Fruit fly (Drosophila melanogaster) whole organism, embryonic: ENCODE measurements around the gene JIL-1.

Experiments
- ATbp ChIP-seq: fragments of 200-800 bp; sonication (Bioruptor generic); optimal IDR thresholded peaks from 2 replicates; lab custom pipeline; 2017; ENCODE audit warnings: missing biosample characterization, mild to moderate bottlenecking, missing genetic modification characterization, missing genetic modification reagents
- Atf3 ChIP-seq: fragments of 200-800 bp; sonication (Bioruptor generic); optimal IDR thresholded peaks from 3 replicates; lab custom pipeline; 2016; ENCODE audit warnings: missing biosample characterization, missing genetic modification characterization
- CG10209 ChIP-seq: fragments of 200-800 bp; sonication (Bioruptor generic); optimal IDR thresholded peaks from 3 replicates; lab custom pipeline; 2017; ENCODE audit warnings: missing biosample characterization, mild to moderate bottlenecking, missing genetic modification characterization, missing genetic modification reagents
- CG10431 ChIP-seq: fragments of 200-800 bp; sonication (Bioruptor generic); optimal IDR thresholded peaks from 3 replicates; lab custom pipeline; 2018; ENCODE audit warnings: missing biosample characterization, mild to moderate bottlenecking, missing genetic modification characterization
- CG12071 ChIP-seq: fragments of 200-800 bp; sonication (Bioruptor generic); optimal IDR thresholded peaks from 3 replicates; lab custom pipeline; 2018; ENCODE audit warnings: missing biosample characterization, mild to moderate bottlenecking, missing genetic modification characterization
- CG1233 ChIP-seq: fragments of 200-800 bp; sonication (Bioruptor generic); optimal IDR thresholded peaks from 4 replicates; lab custom pipeline; 2018; ENCODE audit warnings: missing biosample characterization, mild to moderate bottlenecking, missing genetic modification characterization
- CG12659 ChIP-seq: fragments of 200-800 bp; sonication (Bioruptor generic); optimal IDR thresholded peaks from 3 replicates; lab custom pipeline; 2017; ENCODE audit warnings: mild to moderate bottlenecking, missing biosample characterization, missing genetic modification reagents, missing genetic modification characterization
- CG14860 ChIP-seq: fragments of 200-800 bp; sonication (Bioruptor generic); IDR thresholded peaks from 3 replicates; pipeline ENCODE4 v1.3.6; 2022; ENCODE audit warnings: missing biosample characterization, missing genetic modification characterization; ENCODE audit not compliant: partially characterized antibody
- CG15011 ChIP-seq: fragments of 200-800 bp; sonication (Bioruptor generic); optimal IDR thresholded peaks from 3 replicates; lab custom pipeline; 2018; ENCODE audit warnings: missing biosample characterization, mild to moderate bottlenecking, missing genetic modification characterization
- CG15269 ChIP-seq: fragments of 200-800 bp; sonication (Bioruptor generic); optimal IDR thresholded peaks from 2 replicates; lab custom pipeline; 2018; ENCODE audit warnings: missing biosample characterization, mild to moderate bottlenecking, missing genetic modification characterization, moderate library complexity
- CG1603 ChIP-seq: fragments of 200-800 bp; sonication (Bioruptor generic); optimal IDR thresholded peaks from 2 replicates; lab custom pipeline; 2019; ENCODE audit warnings: missing biosample characterization, mild to moderate bottlenecking, missing genetic modification characterization, moderate library complexity
- CG17385 ChIP-seq: fragments of 200-800 bp; sonication (Bioruptor generic); optimal IDR thresholded peaks from 3 replicates; lab custom pipeline; 2018; ENCODE audit warnings: missing biosample characterization, mild to moderate bottlenecking, missing genetic modification characterization
- CG17802 ChIP-seq: fragments of 200-800 bp; sonication (Bioruptor generic); optimal IDR thresholded peaks from 2 replicates; lab custom pipeline; 2018; ENCODE audit warnings: missing biosample characterization, mild to moderate bottlenecking, missing genetic modification characterization, moderate library complexity
- CG2129 ChIP-seq: fragments of 200-800 bp; sonication (Bioruptor generic); IDR thresholded peaks from 2 replicates; pipeline ENCODE4 v1.3.6; 2022; ENCODE audit warnings: missing biosample characterization, missing genetic modification characterization; ENCODE audit not compliant: partially characterized antibody
- CG2875 ChIP-seq: fragments of 200-800 bp; sonication (Bioruptor generic); optimal IDR thresholded peaks from 2 replicates; lab custom pipeline; 2017; ENCODE audit warnings: missing biosample characterization, mild to moderate bottlenecking, missing genetic modification characterization, missing genetic modification reagents
- CG3065 ChIP-seq: fragments of 200-800 bp; sonication (Bioruptor generic); optimal IDR thresholded peaks from 2 replicates; lab custom pipeline; 2016; ENCODE audit warnings: missing biosample characterization, missing genetic modification characterization
- CG34422 ChIP-seq: fragments of 200-800 bp; sonication (Bioruptor generic); IDR thresholded peaks from 3 replicates; pipeline ENCODE4 v1.3.6; 2022; ENCODE audit warnings: missing biosample characterization, missing genetic modification characterization
- CG3847 ChIP-seq: fragments of 200-800 bp; sonication (Bioruptor generic); IDR thresholded peaks from 2 replicates; pipeline ENCODE4 v1.3.6; 2022; ENCODE audit warnings: missing biosample characterization, missing genetic modification characterization
- CG5953 ChIP-seq: fragments of 200-800 bp; sonication (Bioruptor generic); IDR thresholded peaks from 2 replicates; pipeline ENCODE4 v1.3.6; 2022; ENCODE audit warnings: missing biosample characterization, missing genetic modification characterization
- CG7271 ChIP-seq: fragments of 200-800 bp; sonication (Bioruptor generic); optimal IDR thresholded peaks from 2 replicates; lab custom pipeline; 2018; ENCODE audit warnings: missing biosample characterization, mild to moderate bottlenecking, missing genetic modification characterization, moderate library complexity
- CG7786 ChIP-seq: fragments of 200-800 bp; sonication (Bioruptor generic); optimal IDR thresholded peaks from 2 replicates; lab custom pipeline; 2016; ENCODE audit warnings: missing biosample characterization, missing genetic modification characterization
- CG8388 ChIP-seq: fragments of 200-800 bp; sonication (Bioruptor generic); optimal IDR thresholded peaks from 2 replicates; lab custom pipeline; 2019; ENCODE audit warnings: missing biosample characterization, mild to moderate bottlenecking, missing genetic modification characterization, moderate library complexity
- CG8924 ChIP-seq: fragments of 200-800 bp; optimal IDR thresholded peaks from 3 replicates; lab custom pipeline; 2019; ENCODE audit warnings: missing biosample characterization, mild to moderate bottlenecking, missing genetic modification characterization, moderate library complexity
- CHES-1-like ChIP-seq: fragments of 200-800 bp; sonication (Bioruptor generic); optimal IDR thresholded peaks from 2 replicates; lab custom pipeline; 2016; ENCODE audit warnings: missing biosample characterization, missing genetic modification characterization
- CTCF ChIP-seq: fragments of 200-800 bp; sonication (Bioruptor generic); optimal IDR thresholded peaks from 2 replicates; lab custom pipeline; 2017; ENCODE audit warnings: missing biosample characterization, mild to moderate bottlenecking, missing genetic modification characterization, moderate library complexity
- Dek ChIP-seq: fragments of 200-800 bp; sonication (Bioruptor generic); optimal IDR thresholded peaks from 3 replicates; lab custom pipeline; 2019; ENCODE audit warnings: missing biosample characterization, mild to moderate bottlenecking, missing genetic modification characterization, moderate library complexity
- Drgx ChIP-seq: fragments of 200-800 bp; sonication (Bioruptor generic); IDR thresholded peaks from 2 replicates; pipeline ENCODE4 v1.3.6; 2022; ENCODE audit warnings: missing biosample characterization, missing genetic modification characterization
- Gsc ChIP-seq: fragments of 200-800 bp; sonication (Bioruptor generic); IDR thresholded peaks from 2 replicates; pipeline ENCODE4 v1.3.6; 2022; ENCODE audit warnings: missing biosample characterization, missing genetic modification characterization
- HLHmδ ChIP-seq: fragments of 200-800 bp; sonication (Bioruptor generic); optimal IDR thresholded peaks from 2 replicates; lab custom pipeline; 2018; ENCODE audit warnings: missing biosample characterization, mild to moderate bottlenecking, missing genetic modification characterization, moderate library complexity
- Hmr ChIP-seq: fragments of 200-800 bp; sonication (Bioruptor generic); optimal IDR thresholded peaks from 3 replicates; lab custom pipeline; 2017; ENCODE audit warnings: mild to moderate bottlenecking, missing biosample characterization, missing genetic modification reagents, missing genetic modification characterization
- Max ChIP-seq: fragments of 200-800 bp; sonication (Bioruptor generic); optimal IDR thresholded peaks from 2 replicates; lab custom pipeline; 2016; ENCODE audit warnings: missing biosample characterization, mild to moderate bottlenecking, missing genetic modification characterization
- Ptx1 ChIP-seq: fragments of 200-800 bp; sonication (Bioruptor generic); IDR thresholded peaks from 2 replicates; pipeline ENCODE4 v1.3.6; 2022; ENCODE audit warnings: missing biosample characterization, missing genetic modification characterization
- Sox102F ChIP-seq: fragments of 200-800 bp; sonication (Bioruptor generic); optimal IDR thresholded peaks from 2 replicates; lab custom pipeline; 2018; ENCODE audit warnings: missing biosample characterization, mild to moderate bottlenecking, missing genetic modification characterization, moderate library complexity
- abd-A ChIP-seq: fragments of 200-800 bp; sonication (Bioruptor generic); optimal IDR thresholded peaks from 3 replicates; lab custom pipeline; 2019; ENCODE audit warnings: missing biosample characterization, mild to moderate bottlenecking, missing genetic modification characterization, moderate library complexity
- bcd ChIP-seq: fragments of 200-800 bp; sonication (Bioruptor generic); optimal IDR thresholded peaks from 2 replicates; lab custom pipeline; 2017; ENCODE audit warnings: missing biosample characterization, mild to moderate bottlenecking, missing genetic modification characterization
- bigmax ChIP-seq: fragments of 200-800 bp; sonication (Bioruptor generic); optimal IDR thresholded peaks from 2 replicates; lab custom pipeline; 2018; ENCODE audit warnings: missing biosample characterization, mild to moderate bottlenecking, missing genetic modification characterization
- br ChIP-seq: fragments of >200 bp; optimal IDR thresholded peaks from 2 replicates; lab custom pipeline; 2017
- cad ChIP-seq: fragments of >200 bp; optimal IDR thresholded peaks from 2 replicates; lab custom pipeline; 2017; ENCODE audit warnings: missing biosample characterization, missing genetic modification characterization
- dpn ChIP-seq, 2 experiments: fragments of 200-800 bp; sonication (Bioruptor generic); optimal IDR thresholded peaks; 3 replicates each; lab custom pipeline; 2016; ENCODE audit warnings: missing biosample characterization in 2 of 2, missing genetic modification characterization in 2 of 2
- ems ChIP-seq: fragments of 200-800 bp; sonication (Bioruptor generic); optimal IDR thresholded peaks from 3 replicates; lab custom pipeline; 2016; ENCODE audit warnings: missing biosample characterization, missing genetic modification characterization
- en ChIP-seq: fragments of 200-800 bp; sonication (Bioruptor generic); optimal IDR thresholded peaks from 2 replicates; lab custom pipeline; 2016; ENCODE audit warnings: missing biosample characterization, missing genetic modification characterization
- gsb ChIP-seq: fragments of 200-800 bp; sonication (Bioruptor generic); IDR thresholded peaks from 2 replicates; pipeline ENCODE4 v1.3.6; 2022; ENCODE audit warnings: missing biosample characterization, missing genetic modification characterization
- h ChIP-seq: fragments of >200 bp; optimal IDR thresholded peaks from 2 replicates; lab custom pipeline; 2017
- maf-S ChIP-seq: fragments of 200-800 bp; sonication (Bioruptor generic); optimal IDR thresholded peaks from 2 replicates; lab custom pipeline; 2016; ENCODE audit warnings: missing biosample characterization, missing genetic modification characterization
- nerfin-2 ChIP-seq: fragments of 200-800 bp; sonication (Bioruptor generic); IDR thresholded peaks from 2 replicates; pipeline ENCODE4 v1.3.6; 2022; ENCODE audit warnings: missing biosample characterization, missing genetic modification characterization; ENCODE audit not compliant: partially characterized antibody
- nom ChIP-seq: fragments of 200-800 bp; sonication (Bioruptor generic); optimal IDR thresholded peaks from 2 replicates; lab custom pipeline; 2017; ENCODE audit warnings: missing biosample characterization, missing genetic modification characterization, mild to moderate bottlenecking, moderate library complexity, missing genetic modification reagents
- pfk ChIP-seq: fragments of 200-800 bp; sonication (Bioruptor generic); optimal IDR thresholded peaks from 2 replicates; lab custom pipeline; 2018; ENCODE audit warnings: missing biosample characterization, mild to moderate bottlenecking, missing genetic modification characterization, moderate library complexity
- pzg ChIP-seq: fragments of 200-800 bp; sonication (Bioruptor generic); optimal IDR thresholded peaks from 3 replicates; lab custom pipeline; 2018; ENCODE audit warnings: missing biosample characterization, mild to moderate bottlenecking, missing genetic modification characterization, moderate library complexity
- vfl ChIP-seq: fragments of 200-800 bp; sonication (Bioruptor generic); optimal IDR thresholded peaks from 2 replicates; lab custom pipeline; 2016; ENCODE audit warnings: missing biosample characterization, missing genetic modification characterization
- wdn ChIP-seq: fragments of 200-800 bp; sonication (Bioruptor generic); IDR thresholded peaks from 2 replicates; pipeline ENCODE4 v1.3.6; 2022; ENCODE audit warnings: missing biosample characterization, missing genetic modification characterization
- wek ChIP-seq: fragments of 200-800 bp; sonication (Bioruptor generic); optimal IDR thresholded peaks from 3 replicates; lab custom pipeline; 2018; ENCODE audit warnings: missing biosample characterization, mild to moderate bottlenecking, missing genetic modification characterization, moderate library complexity

Gene JIL-1

DNA sequence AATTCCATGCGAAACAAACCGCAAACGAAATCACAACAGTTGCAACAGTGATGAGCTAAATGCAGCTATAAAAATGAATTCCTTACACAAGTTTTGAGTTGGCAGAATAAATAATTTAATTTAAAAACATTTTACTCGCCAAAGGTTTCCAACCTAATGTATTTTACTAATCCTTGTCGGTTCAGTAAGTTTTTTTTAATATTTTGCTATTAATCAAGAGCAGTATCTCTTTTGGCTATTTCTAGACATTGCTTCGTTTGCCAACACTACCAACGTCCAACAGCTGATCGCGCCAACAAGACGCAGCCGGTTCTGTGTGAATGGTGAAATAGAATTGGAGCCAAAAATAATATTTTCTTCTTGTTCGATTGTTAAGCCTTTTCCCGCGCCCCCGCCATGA, 28.3 kb downstream of the JIL-1 start, which contains the start of the genes CG32075, CG45101 and SuUR (continued):
- TF ChIP-seq Gsc (GFP tag; lab: Robert Waterston, UW) = peak; percentile 39; the same call in 1 of the 2 replicates
- TF ChIP-seq wek (GFP tag; lab: Kevin White, UChicago) = no peak
- peak; percentile 91 to 92 for TF ChIP-seq dpn (GFP tag; optimal IDR thresholded peaks at IDR 0.05; lab: Kevin White, UChicago)
- peak; percentile 15 for TF ChIP-seq CG12071 (GFP tag; lab: Kevin White, UChicago)
- peak; percentile 94 for TF ChIP-seq Ptx1 (GFP tag; lab: Robert Waterston, UW)
- TF ChIP-seq CG14860 (GFP tag; lab: Robert Waterston, UW) = no peak
- peak; percentile 82 for TF ChIP-seq CG8388 (GFP tag; lab: Kevin White, UChicago)
- peak; percentile 80 for TF ChIP-seq CG15269 (tag; lab: Kevin White, UChicago)
- TF ChIP-seq Sox102F = peak; percentile 91
- peak; percentile 86 for TF ChIP-seq vfl
- no peak for TF ChIP-seq CG2129 (GFP tag; lab: Robert Waterston, UW)
- TF ChIP-seq CG7271 (tag; lab: Kevin White, UChicago) = peak; percentile 58
- TF ChIP-seq bigmax (GFP tag; lab: Kevin White, UChicago) = no peak
- peak; percentile 82 for TF ChIP-seq Drgx (GFP tag; lab: Robert Waterston, UW)
- TF ChIP-seq gsb (GFP tag; lab: Robert Waterston, UW) = peak; percentile 53; the same call in 1 of the 2 replicates
- peak; percentile 85 for TF ChIP-seq CG10209
- TF ChIP-seq Max (GFP tag; lab: Kevin White, UChicago) = peak; percentile 93
- peak; percentile 66 for TF ChIP-seq CG17802 (tag; lab: Kevin White, UChicago)
- TF ChIP-seq CHES-1-like (GFP tag; lab: Kevin White, UChicago) = peak; percentile 92
- TF ChIP-seq nom (GFP tag; lab: Kevin White, UChicago) = peak; percentile 42
- TF ChIP-seq Hmr = peak; percentile 82
- peak; percentile 48 for TF ChIP-seq CG10431 (GFP tag; lab: Kevin White, UChicago)
- no peak for TF ChIP-seq cad
- no peak for TF ChIP-seq HLHmδ (GFP tag; lab: Kevin White, UChicago)
- TF ChIP-seq CG5953 (GFP tag; lab: Robert Waterston, UW) = peak; percentile 62
- TF ChIP-seq Dek (tag; lab: Kevin White, UChicago) = peak; percentile 78
- peak; percentile 89 for TF ChIP-seq Atf3 (GFP tag; lab: Kevin White, UChicago)
- no peak for TF ChIP-seq nerfin-2 (GFP tag; lab: Robert Waterston, UW)
- no peak for TF ChIP-seq br (lab: Kevin White, UChicago)
- TF ChIP-seq CG3847 (GFP tag; lab: Robert Waterston, UW) = peak; percentile 90
- peak; percentile 60 for TF ChIP-seq ATbp (GFP tag; lab: Kevin White, UChicago)
- TF ChIP-seq CG12659 (GFP tag; lab: Kevin White, UChicago) = peak; percentile 94
- peak; percentile 91 for TF ChIP-seq ems
- peak; percentile 83 for TF ChIP-seq CG3065 (GFP tag; lab: Kevin White, UChicago)
- TF ChIP-seq bcd (GFP tag; lab: Kevin White, UChicago) = peak; percentile 81
- peak; percentile 75 for TF ChIP-seq maf-S (GFP tag; lab: Kevin White, UChicago)
- TF ChIP-seq wdn (GFP tag; lab: Robert Waterston, UW) = peak; percentile 62; the same call in 1 of the 2 replicates
- TF ChIP-seq CG2875 (GFP tag; lab: Kevin White, UChicago) = peak; percentile 39
- TF ChIP-seq abd-A = no peak
- TF ChIP-seq CG15011 (GFP tag; lab: Kevin White, UChicago) = peak; percentile 39
- TF ChIP-seq pfk = no peak
- TF ChIP-seq CG1233 (GFP tag; lab: Kevin White, UChicago) = peak; percentile 68
- peak; percentile 75 for TF ChIP-seq pzg (GFP tag; lab: Kevin White, UChicago)
- TF ChIP-seq CG17385 (GFP tag; lab: Kevin White, UChicago) = peak; percentile 81
- peak; percentile 18 for TF ChIP-seq en (GFP tag; lab: Kevin White, UChicago)
- peak; percentile 51 for TF ChIP-seq CG1603 (tag; lab: Kevin White, UChicago)
- TF ChIP-seq CG7786 = peak; percentile 90
- peak; percentile 90 for TF ChIP-seq CG34422 (GFP tag; lab: Robert Waterston, UW)
- no peak for TF ChIP-seq CTCF (GFP tag; lab: Kevin White, UChicago)
- TF ChIP-seq h (lab: Kevin White, UChicago) = no peak
- peak; percentile 86 for TF ChIP-seq CG8924 (tag; lab: Kevin White, UChicago)
